4 fruit fly cellular contexts compared by ENCODE assay signal in genomic region chr2L:5001582-5001929, dm6.
TF ChIP-seq lines count a peak whose summit lies in the region.

No protein-coding gene starts in this region.

- no peak for TF ChIP-seq CTCF in whole organism, embryonic (GFP tag; optimal IDR thresholded peaks at IDR 0.05; lab: Kevin White, UChicago)

TF ChIP-seq in whole organism, adult, 20 proteins besides CTCF, POLR2A, EP300 and RAD21:
- TF ChIP-seq Clk (GFP tag; optimal IDR thresholded peaks at IDR 0.05; lab: Kevin White, UChicago) (no peak), kay (GFP tag; lab: Kevin White, UChicago; ENCODE audit: borderline replicate concordance) (peak; percentile 41)

TF ChIP-seq in whole organism, embryonic, 481 proteins besides CTCF, POLR2A, EP300 and RAD21:
- peak; percentile 21 for TF ChIP-seq exex (tag; optimal IDR thresholded peaks at IDR 0.05; lab: Kevin White, UChicago)
- TF ChIP-seq CG10147 (GFP tag; optimal IDR thresholded peaks at IDR 0.05; lab: Kevin White, UChicago), result no peak
- peak in 1 of 2 experiments; percentile 3 for TF ChIP-seq Trl (optimal IDR thresholded peaks at IDR 0.05; lab: Kevin White, UChicago)
- TF ChIP-seq Trl (GFP tag; optimal IDR thresholded peaks at IDR 0.05; lab: Kevin White, UChicago), result no peak
- no peak for TF ChIP-seq tx (GFP tag; optimal IDR thresholded peaks at IDR 0.05; lab: Kevin White, UChicago)

TF ChIP-seq in whole organism, prepupa, 60 proteins besides CTCF, POLR2A, EP300 and RAD21:
- TF ChIP-seq Met (GFP tag; optimal IDR thresholded peaks at IDR 0.05; lab: Kevin White, UChicago) (no peak), CG6163 (GFP tag; IDR thresholded peaks at IDR 0.05; lab: Robert Waterston, UW) (no peak), CG6808 (GFP tag; optimal IDR thresholded peaks at IDR 0.05; lab: Kevin White, UChicago) (no peak), vri (GFP tag; optimal IDR thresholded peaks at IDR 0.05; lab: Kevin White, UChicago) (peak; percentile 90), dsx (GFP tag; optimal IDR thresholded peaks at IDR 0.05; lab: Kevin White, UChicago; ENCODE audit: poor library complexity, severe bottlenecking) (no peak)

TF ChIP-seq in whole organism, wandering third instar larva, 38 proteins besides CTCF, POLR2A, EP300 and RAD21:
- TF ChIP-seq brk (GFP tag; optimal IDR thresholded peaks at IDR 0.05; lab: Kevin White, UChicago) (peak; percentile 40), foxo (GFP tag; optimal IDR thresholded peaks at IDR 0.05; lab: Kevin White, UChicago) (peak in 1 of 2 experiments; percentile 34), sv (GFP tag; optimal IDR thresholded peaks at IDR 0.05; lab: Kevin White, UChicago) (no peak)
TF ChIP-seq in whole organism, wandering third instar larva: peak in this region for 2.
